Fruit fly (Drosophila melanogaster) whole organism: ENCODE results near the gene CG31915.

Experiments used
- Dll ChIP-seq: fragments of >200 bp; optimal IDR thresholded peaks from 2 replicates; lab custom pipeline; 2017
- EcR ChIP-seq, 2 experiments: fragments of >200 bp; optimal IDR thresholded peaks; 2 replicates each; lab custom pipeline; 2017; ENCODE audit warnings: missing biosample characterization in 2 of 2, missing genetic modification characterization in 2 of 2, missing genetic modification reagents in 2 of 2
- psq ChIP-seq: fragments of >200 bp; optimal IDR thresholded peaks from 2 replicates; lab custom pipeline; 2017
- usp ChIP-seq: fragments of >200 bp; optimal IDR thresholded peaks from 2 replicates; lab custom pipeline; 2017; ENCODE audit warnings: missing biosample characterization, missing genetic modification characterization, mixed read lengths

DNA sequence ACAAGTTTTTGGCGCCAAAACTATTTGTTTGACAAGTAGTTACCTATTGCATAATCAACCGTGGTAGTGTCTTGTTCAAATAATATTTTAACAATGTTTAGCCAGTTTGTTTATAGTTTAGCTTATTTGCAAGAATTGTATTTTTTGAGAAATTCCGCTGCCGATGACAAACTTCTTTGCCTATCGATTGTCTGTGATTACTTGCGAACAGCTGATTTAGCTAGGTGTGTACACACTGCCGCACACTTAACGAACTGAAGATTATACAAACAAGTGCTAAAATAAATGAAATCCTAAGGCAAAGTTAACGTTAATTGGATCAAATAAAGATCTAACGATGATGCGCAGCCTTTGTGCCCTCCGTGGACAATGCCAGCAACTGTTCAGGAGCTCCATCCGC is 1.2 kb upstream of the CG31915 start, which contains the start of gene Cox11:
- TF ChIP-seq Dll (lab: Kevin White, UChicago) (no peak), usp (GFP tag; lab: Kevin White, UChicago) (no peak), EcR (GFP tag; optimal IDR thresholded peaks at IDR 0.05; lab: Kevin White, UChicago) (no peak), psq (lab: Kevin White, UChicago) (no peak)
